Worm (Caenorhabditis elegans) whole organism, young adult: ENCODE data around the gene sur-5.

ENCODE experiments used
- gei-17 ChIP-seq: fragments of 200-800 bp; sonication (Bioruptor generic); optimal IDR thresholded peaks from 2 replicates; lab custom pipeline; 2018; ENCODE audit warnings: mild to moderate bottlenecking, missing genetic modification characterization, missing compliant biosample characterization
- madf-3 ChIP-seq: fragments of 200-800 bp; sonication (Bioruptor generic); IDR thresholded peaks from 2 replicates; pipeline ENCODE4 v1.3.6; 2022; ENCODE audit warnings: missing genetic modification reagents, missing genetic modification characterization, missing compliant biosample characterization
- sea-2 ChIP-seq: fragments of 200-800 bp; sonication (Bioruptor generic); IDR thresholded peaks from 2 replicates; pipeline ENCODE4 v1.3.6; 2022; ENCODE audit warnings: missing genetic modification characterization, missing compliant biosample characterization

ce11 chrX:7314564-7314963 is 9.2 kb upstream of the sur-5 start:
- TF ChIP-seq sea-2 (GFP tag; lab: Robert Waterston, UW), result no peak
- no peak for TF ChIP-seq madf-3
- no peak for TF ChIP-seq gei-17 (GFP tag; lab: Kevin White, UChicago)
